Fruit fly (Drosophila melanogaster): ENCODE results near the gene CG13101.
A peak's percentile ranks its signal among the peaks of the same experiment; 100 is the strongest.

The CG13101 gene

dm6 chr2L:8952194-8953037 is 32.3 kb downstream of the CG13101 start (continued):
- peak; percentile 33 for TF ChIP-seq CG10669 (GFP tag; optimal IDR thresholded peaks at IDR 0.05)
- TF ChIP-seq fd59A (GFP tag; optimal IDR thresholded peaks at IDR 0.05), result peak; percentile 14
- TF ChIP-seq eg (GFP tag; IDR thresholded peaks at IDR 0.05), result peak; percentile 42; the same call in 1 of the 3 replicates
- TF ChIP-seq net (GFP tag; optimal IDR thresholded peaks at IDR 0.05), result peak; percentile 50
- TF ChIP-seq Eip93F (GFP tag; optimal IDR thresholded peaks at IDR 0.05), result peak; percentile 32
- TF ChIP-seq Met (GFP tag; optimal IDR thresholded peaks at IDR 0.05), result peak; percentile 65
- peak; percentile 65 for TF ChIP-seq CG15336 (GFP tag; IDR thresholded peaks at IDR 0.05)
- peak; percentile 35 for TF ChIP-seq Sox15 (GFP tag; optimal IDR thresholded peaks at IDR 0.05)
- no peak for TF ChIP-seq CG1621 (tag; optimal IDR thresholded peaks at IDR 0.05)
- TF ChIP-seq CG8632 (GFP tag; optimal IDR thresholded peaks at IDR 0.05), result peak; percentile 55
- TF ChIP-seq CG6808 (GFP tag; optimal IDR thresholded peaks at IDR 0.05), result peak; percentile 31
- peak; percentile 6 for TF ChIP-seq CG11902 (GFP tag; optimal IDR thresholded peaks at IDR 0.05)
- TF ChIP-seq CG8119 (GFP tag; IDR thresholded peaks at IDR 0.05), result no peak; the same call in 2 of the 3 replicates
- peak; percentile 64 for TF ChIP-seq OdsH (GFP tag; optimal IDR thresholded peaks at IDR 0.05)
- peak; percentile 40 for TF ChIP-seq fd85E (GFP tag; optimal IDR thresholded peaks at IDR 0.05)
- TF ChIP-seq CG32006 (GFP tag; optimal IDR thresholded peaks at IDR 0.05), result peak; percentile 54
- peak; percentile 71 for TF ChIP-seq CG10631 (GFP tag; optimal IDR thresholded peaks at IDR 0.05)
- peak; percentile 47 for TF ChIP-seq Hr4 (GFP tag; optimal IDR thresholded peaks at IDR 0.05)
- TF ChIP-seq Ets21C (GFP tag; optimal IDR thresholded peaks at IDR 0.05), result peak; percentile 54
- TF ChIP-seq CG6854 (GFP tag; optimal IDR thresholded peaks at IDR 0.05), result no peak
- TF ChIP-seq CG11762 (GFP tag; optimal IDR thresholded peaks at IDR 0.05; ENCODE audit: insufficient read depth), result peak; percentile 41
- TF ChIP-seq Eip75B (GFP tag; optimal IDR thresholded peaks at IDR 0.05), result peak; percentile 18
- peak; percentile 61 for TF ChIP-seq CG3919 (GFP tag; optimal IDR thresholded peaks at IDR 0.05)
- TF ChIP-seq Smox (GFP tag; optimal IDR thresholded peaks at IDR 0.05), result peak; percentile 55
- peak; percentile 25 for TF ChIP-seq CG6276 (GFP tag; optimal IDR thresholded peaks at IDR 0.05)
- TF ChIP-seq Hr39 (GFP tag; optimal IDR thresholded peaks at IDR 0.05), result peak; percentile 66
- peak; percentile 61 for TF ChIP-seq achi (GFP tag; optimal IDR thresholded peaks at IDR 0.05)
- TF ChIP-seq Hr38 (GFP tag; optimal IDR thresholded peaks at IDR 0.05), result no peak
- TF ChIP-seq Blimp-1 (GFP tag; optimal IDR thresholded peaks at IDR 0.05), result peak; percentile 31
- no peak for TF ChIP-seq Ets96B (tag; optimal IDR thresholded peaks at IDR 0.05)
- no peak for TF ChIP-seq ss (GFP tag; optimal IDR thresholded peaks at IDR 0.05)
- TF ChIP-seq CG7368 (GFP tag; optimal IDR thresholded peaks at IDR 0.05), result peak; percentile 31
- peak; percentile 49; the same call in 1 of the 2 replicates for TF ChIP-seq CG11294 (GFP tag; IDR thresholded peaks at IDR 0.05)
- TF ChIP-seq CG8319 (GFP tag; optimal IDR thresholded peaks at IDR 0.05), result peak; percentile 36
- TF ChIP-seq CG16779 (tag; optimal IDR thresholded peaks at IDR 0.05), result no peak
- peak; percentile 76 for TF ChIP-seq CG6163 (GFP tag; IDR thresholded peaks at IDR 0.05)
- TF ChIP-seq spab (GFP tag; optimal IDR thresholded peaks at IDR 0.05), result peak; percentile 15
- TF ChIP-seq CG3032 (tag; optimal IDR thresholded peaks at IDR 0.05), result peak; percentile 13
- TF ChIP-seq dsx (GFP tag; optimal IDR thresholded peaks at IDR 0.05; ENCODE audit: poor library complexity, severe bottlenecking), result peak; percentile 52
- TF ChIP-seq Lpt (GFP tag; optimal IDR thresholded peaks at IDR 0.05), result peak; percentile 40

Measured in whole organism, prepupa.